Fruit fly (Drosophila melanogaster) whole organism: ENCODE measurements around the gene SpdS.

Experiments
- Dll ChIP-seq: fragments of >200 bp; optimal IDR thresholded peaks from 2 replicates; lab custom pipeline; 2017
- pan ChIP-seq: fragments of >200 bp; optimal IDR thresholded peaks from 2 replicates; lab custom pipeline; 2017
- usp ChIP-seq: fragments of >200 bp; optimal IDR thresholded peaks from 2 replicates; lab custom pipeline; 2017; ENCODE audit warnings: missing biosample characterization, missing genetic modification characterization, mixed read lengths

DNA sequence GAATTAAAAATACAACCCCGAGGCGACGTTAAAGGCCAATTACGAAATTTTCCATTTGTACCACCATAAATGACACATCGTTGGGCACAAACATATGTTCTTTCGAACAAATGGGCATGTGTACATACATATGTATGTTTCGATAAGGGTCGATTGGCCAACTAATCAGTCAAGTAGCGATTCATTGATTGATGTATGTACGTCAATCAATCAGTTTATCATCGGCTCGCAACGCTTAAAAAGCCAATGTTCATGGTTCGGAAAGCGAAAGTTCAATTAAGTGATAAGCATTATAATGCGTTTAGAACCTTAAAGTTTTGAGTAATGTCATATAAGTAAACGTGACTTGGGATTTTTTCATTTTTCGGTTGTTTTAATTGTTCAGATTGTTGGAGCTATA lies 13.2 kb downstream of the SpdS start:
- TF ChIP-seq Dll (lab: Kevin White, UChicago) (no peak), usp (no peak), pan (lab: Kevin White, UChicago) (no peak)
